Fruit fly (Drosophila melanogaster): ENCODE results near the gene vkg.
A peak's percentile ranks its signal among the peaks of the same experiment; 100 is the strongest.

The vkg gene

DNA sequence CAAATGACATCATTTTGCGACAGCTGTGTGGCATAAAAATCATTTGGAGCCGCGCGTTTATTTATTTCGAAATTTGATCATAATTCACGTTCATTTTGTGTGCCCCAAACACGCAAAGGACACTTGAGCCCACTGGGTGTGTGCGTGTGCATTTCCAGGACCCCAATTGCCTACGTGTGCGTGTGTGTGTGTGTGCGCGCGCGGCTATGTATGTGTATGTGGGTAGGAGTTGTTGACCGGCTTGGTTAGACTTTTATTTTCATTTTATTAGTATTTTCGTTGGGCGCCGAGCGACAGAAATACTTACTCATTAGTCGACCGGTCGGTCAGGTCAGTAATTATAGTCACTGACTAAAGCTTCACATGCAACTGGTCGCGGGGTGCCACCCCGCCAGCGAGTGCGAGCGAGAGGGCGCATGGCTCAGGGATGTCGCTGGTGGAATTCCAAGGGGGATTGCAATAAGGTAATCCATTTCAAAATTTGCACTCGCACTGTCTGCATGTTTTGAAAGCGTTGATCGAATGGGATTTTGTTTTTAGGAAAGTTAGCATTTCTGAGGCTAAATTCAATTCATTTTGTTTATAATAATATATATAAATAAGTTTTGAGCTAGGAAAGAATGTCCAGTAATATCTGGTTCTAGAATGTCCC is 15.6 kb upstream of the vkg start:
- TF ChIP-seq Jra (GFP tag; optimal IDR thresholded peaks at IDR 0.05) (no peak), h (GFP tag; optimal IDR thresholded peaks at IDR 0.05) (peak; percentile 54), Mio (GFP tag; optimal IDR thresholded peaks at IDR 0.05) (no peak), CrebA (GFP tag; optimal IDR thresholded peaks at IDR 0.05; ENCODE audit: borderline replicate concordance) (no peak), woc (GFP tag; optimal IDR thresholded peaks at IDR 0.05) (no peak), Sp1 (GFP tag; optimal IDR thresholded peaks at IDR 0.05) (peak; percentile 28), Hr83 (GFP tag; optimal IDR thresholded peaks at IDR 0.05; ENCODE audit: poor library complexity, severe bottlenecking) (no peak), lola (GFP tag; optimal IDR thresholded peaks at IDR 0.05) (no peak), HLH106 (tag; optimal IDR thresholded peaks at IDR 0.05) (peak; percentile 48), brk (GFP tag; optimal IDR thresholded peaks at IDR 0.05) (no peak), Abd-B (GFP tag; optimal IDR thresholded peaks at IDR 0.05) (no peak), foxo (GFP tag; optimal IDR thresholded peaks at IDR 0.05) (peak in 1 of 2 experiments; percentile 73), Myc (optimal IDR thresholded peaks at IDR 0.05) (no peak), psq (GFP tag; optimal IDR thresholded peaks at IDR 0.05) (peak; percentile 49), tai (GFP tag; optimal IDR thresholded peaks at IDR 0.05) (no peak), jim (GFP tag; optimal IDR thresholded peaks at IDR 0.05) (no peak), ey (GFP tag; optimal IDR thresholded peaks at IDR 0.05) (peak; percentile 51), pan (optimal IDR thresholded peaks at IDR 0.05) (no peak), N (GFP tag; optimal IDR thresholded peaks at IDR 0.05) (no peak), sv (GFP tag; optimal IDR thresholded peaks at IDR 0.05) (no peak), dmrt93B (GFP tag; optimal IDR thresholded peaks at IDR 0.05) (peak; percentile 20), fru (GFP tag; optimal IDR thresholded peaks at IDR 0.05) (peak; percentile 47), GATAd (GFP tag; optimal IDR thresholded peaks at IDR 0.05) (no peak), CG32264 (GFP tag; optimal IDR thresholded peaks at IDR 0.05) (no peak), OdsH (GFP tag; optimal IDR thresholded peaks at IDR 0.05) (peak; percentile 46), dsf (GFP tag; optimal IDR thresholded peaks at IDR 0.05; ENCODE audit: borderline replicate concordance) (no peak), dl (GFP tag; optimal IDR thresholded peaks at IDR 0.05; ENCODE audit: insufficient read depth in 1 of 2, partially characterized antibody in 2 of 2) (no peak), Hnf4 (GFP tag; optimal IDR thresholded peaks at IDR 0.05) (peak; percentile 72), Vsx2 (GFP tag; optimal IDR thresholded peaks at IDR 0.05; ENCODE audit: partially characterized antibody) (no peak), rgr (GFP tag; optimal IDR thresholded peaks at IDR 0.05) (peak; percentile 55), CG9705 (GFP tag; optimal IDR thresholded peaks at IDR 0.05) (no peak), br (GFP tag; optimal IDR thresholded peaks at IDR 0.05) (peak; percentile 48), Rel (GFP tag; optimal IDR thresholded peaks at IDR 0.05) (no peak), Rel (tag; optimal IDR thresholded peaks at IDR 0.05) (peak; percentile 16), Dfd (GFP tag; optimal IDR thresholded peaks at IDR 0.05) (no peak), usp (GFP tag; optimal IDR thresholded peaks at IDR 0.05) (no peak), Dif (GFP tag; optimal IDR thresholded peaks at IDR 0.05; ENCODE audit: partially characterized antibody) (no peak), sage (GFP tag; optimal IDR thresholded peaks at IDR 0.05) (no peak), Hr78 (GFP tag; optimal IDR thresholded peaks at IDR 0.05) (no peak)

dm6 chr2L:5043043-5043442 is 15.1 kb upstream of the vkg start, which contains the start of the genes CG33995, CG44000 and CG44001:
Gene CG33995 (plus strand): TSS chr2L:5043270.
Gene CG44000 (plus strand): TSS chr2L:5043270.
Gene CG44001 (plus strand): TSS chr2L:5043270.
- peak; percentile 31 for TF ChIP-seq Jra (GFP tag; optimal IDR thresholded peaks at IDR 0.05)
- peak; percentile 52 for TF ChIP-seq CG9705 (GFP tag; optimal IDR thresholded peaks at IDR 0.05)
- no peak for TF ChIP-seq Dif (GFP tag; optimal IDR thresholded peaks at IDR 0.05; ENCODE audit: partially characterized antibody)
- TF ChIP-seq sv (GFP tag; optimal IDR thresholded peaks at IDR 0.05) = peak; percentile 42
- TF ChIP-seq HLH106 (tag; optimal IDR thresholded peaks at IDR 0.05) = peak; percentile 48
- TF ChIP-seq jim (GFP tag; optimal IDR thresholded peaks at IDR 0.05) = no peak
- TF ChIP-seq OdsH (GFP tag; optimal IDR thresholded peaks at IDR 0.05) = peak; percentile 20
- no peak for TF ChIP-seq Hr78 (GFP tag; optimal IDR thresholded peaks at IDR 0.05)
- TF ChIP-seq Hr83 (GFP tag; optimal IDR thresholded peaks at IDR 0.05; ENCODE audit: poor library complexity, severe bottlenecking) = peak; percentile 85
- TF ChIP-seq dl (GFP tag; optimal IDR thresholded peaks at IDR 0.05; ENCODE audit: insufficient read depth in 1 of 2, partially characterized antibody in 2 of 2) = no peak
- no peak for TF ChIP-seq brk (GFP tag; optimal IDR thresholded peaks at IDR 0.05)
- no peak for TF ChIP-seq Myc (optimal IDR thresholded peaks at IDR 0.05)
- TF ChIP-seq usp (GFP tag; optimal IDR thresholded peaks at IDR 0.05) = no peak
- no peak for TF ChIP-seq dsf (GFP tag; optimal IDR thresholded peaks at IDR 0.05; ENCODE audit: borderline replicate concordance)
- TF ChIP-seq foxo (GFP tag; optimal IDR thresholded peaks at IDR 0.05) = peak in 1 of 2 experiments; percentile 74
- TF ChIP-seq Hnf4 (GFP tag; optimal IDR thresholded peaks at IDR 0.05) = no peak
- TF ChIP-seq rgr (GFP tag; optimal IDR thresholded peaks at IDR 0.05) = peak; percentile 74
- TF ChIP-seq woc (GFP tag; optimal IDR thresholded peaks at IDR 0.05) = no peak
- no peak for TF ChIP-seq lola (GFP tag; optimal IDR thresholded peaks at IDR 0.05)
- TF ChIP-seq CrebA (GFP tag; optimal IDR thresholded peaks at IDR 0.05; ENCODE audit: borderline replicate concordance) = no peak
- TF ChIP-seq br (GFP tag; optimal IDR thresholded peaks at IDR 0.05) = peak; percentile 61
- peak; percentile 5 for TF ChIP-seq dmrt93B (GFP tag; optimal IDR thresholded peaks at IDR 0.05)
- no peak for TF ChIP-seq Dfd (GFP tag; optimal IDR thresholded peaks at IDR 0.05)
- peak; percentile 7 for TF ChIP-seq psq (GFP tag; optimal IDR thresholded peaks at IDR 0.05)
- TF ChIP-seq ey (GFP tag; optimal IDR thresholded peaks at IDR 0.05) = peak; percentile 14
- peak; percentile 44 for TF ChIP-seq sage (GFP tag; optimal IDR thresholded peaks at IDR 0.05)
- peak; percentile 50 for TF ChIP-seq fru (GFP tag; optimal IDR thresholded peaks at IDR 0.05)
- TF ChIP-seq h (GFP tag; optimal IDR thresholded peaks at IDR 0.05) = peak; percentile 51
- no peak for TF ChIP-seq Rel (GFP tag; optimal IDR thresholded peaks at IDR 0.05)
- peak; percentile 57 for TF ChIP-seq Rel (tag; optimal IDR thresholded peaks at IDR 0.05)
- no peak for TF ChIP-seq N (GFP tag; optimal IDR thresholded peaks at IDR 0.05)
- TF ChIP-seq Sp1 (GFP tag; optimal IDR thresholded peaks at IDR 0.05) = peak; percentile 52
- TF ChIP-seq CG32264 (GFP tag; optimal IDR thresholded peaks at IDR 0.05) = no peak

All from whole organism, wandering third instar larva.